Worm (Caenorhabditis elegans) whole organism, L1 larva: ENCODE data around the gene C17H12.8.
A peak's percentile ranks its signal among the peaks of the same experiment; 100 is the strongest.

Experiments used
- ceh-82 ChIP-seq, 3 experiments: fragments of 150-350 bp in 1 of 3; sonication (generic microtip) in 2 of 3; optimal IDR thresholded peaks; 2 replicates each; lab custom pipeline; 2014 to 2017; ENCODE audit warnings: missing biosample characterization in 3 of 3, missing genetic modification characterization in 3 of 3
- dpl-1 ChIP-seq, 3 experiments: fragments of 150-350 bp in 2 of 3; sonication (generic microtip) in 1 of 3; optimal IDR thresholded peaks; 2 replicates each; lab custom pipeline; 2014 to 2017; ENCODE audit warnings: missing biosample characterization in 3 of 3, missing genetic modification characterization in 3 of 3, missing genetic modification reagents in 3 of 3
- dsc-1 ChIP-seq: sonication (generic microtip); optimal IDR thresholded peaks from 2 replicates; lab custom pipeline; 2016; ENCODE audit warnings: mild to moderate bottlenecking, missing genetic modification characterization, missing compliant biosample characterization
- fos-1 ChIP-seq: fragments of 150-350 bp; optimal IDR thresholded peaks from 2 replicates; lab custom pipeline; 2014; ENCODE audit warnings: missing biosample characterization, missing genetic modification characterization
- nhr-71 ChIP-seq: sonication (generic microtip); optimal IDR thresholded peaks from 2 replicates; lab custom pipeline; 2016; ENCODE audit warnings: mild to moderate bottlenecking, missing genetic modification characterization, moderate library complexity, missing compliant biosample characterization
- unc-98 ChIP-seq: fragments of 200-800 bp; sonication (Bioruptor generic); IDR thresholded peaks from 2 replicates; pipeline ENCODE4 v1.3.6; 2022; ENCODE audit warnings: missing genetic modification characterization, missing compliant biosample characterization
- zag-1 ChIP-seq: fragments of 150-350 bp; optimal IDR thresholded peaks from 2 replicates; lab custom pipeline; 2014; ENCODE audit warnings: missing biosample characterization, missing genetic modification characterization
- ztf-11 ChIP-seq, 2 experiments: sonication (generic microtip); optimal IDR thresholded peaks; 2 replicates each; lab custom pipeline; 2016 to 2017; ENCODE audit warnings: missing genetic modification characterization in 2 of 2, missing biosample characterization in 1 of 2, missing compliant biosample characterization in 1 of 2
- ztf-4 ChIP-seq: fragments of 150-350 bp; optimal IDR thresholded peaks from 2 replicates; lab custom pipeline; 2014; ENCODE audit warnings: missing biosample characterization, missing genetic modification characterization

ce11 chrIV:6792380-6793309 lies 25.9 kb upstream of the C17H12.8 start:
- TF ChIP-seq ztf-11 (tag; optimal IDR thresholded peaks at IDR 0.05; lab: Kevin White, UChicago) (no peak), ceh-82 (tag; optimal IDR thresholded peaks at IDR 0.05; lab: Kevin White, UChicago) (no peak), dpl-1 (GFP tag; optimal IDR thresholded peaks at IDR 0.05; lab: Kevin White, UChicago) (no peak), nhr-71 (tag; lab: Kevin White, UChicago) (peak; percentile 47), dsc-1 (tag; lab: Kevin White, UChicago) (no peak), fos-1 (no peak), unc-98 (no peak), zag-1 (tag; lab: Kevin White, UChicago) (no peak), ztf-4 (tag; lab: Kevin White, UChicago) (no peak)
